Worm (Caenorhabditis elegans) whole organism, L4/young adult: Measurements from ENCODE around the gene ctsa-1.2.

ENCODE experiments used
- W03F9.2 ChIP-seq: fragments of 150-350 bp; optimal IDR thresholded peaks from 2 replicates; lab custom pipeline; 2014; ENCODE audit warnings: missing biosample characterization, missing genetic modification characterization
- dao-5 ChIP-seq: sonication (generic microtip); optimal IDR thresholded peaks from 2 replicates; lab custom pipeline; 2016; ENCODE audit warnings: missing genotype, missing genetic modification characterization, moderate library complexity, missing compliant biosample characterization
- him-1 ChIP-seq: sonication (generic microtip); optimal IDR thresholded peaks from 2 replicates; lab custom pipeline; 2016; ENCODE audit warnings: missing genotype, missing genetic modification reagents, missing genetic modification characterization, missing compliant biosample characterization

- TF ChIP-seq W03F9.2 (tag; lab: Kevin White, UChicago) (no peak), him-1 (tag; lab: Kevin White, UChicago) (no peak), dao-5 (no peak)
These were observed 25.6 kb upstream of the ctsa-1.2 start, which contains the start of gene F13D12.10 for ce11 chrII:11713569-11713968.
